Worm (Caenorhabditis elegans): ENCODE measurements around the gene srh-276.

srh-276 gene

DNA sequence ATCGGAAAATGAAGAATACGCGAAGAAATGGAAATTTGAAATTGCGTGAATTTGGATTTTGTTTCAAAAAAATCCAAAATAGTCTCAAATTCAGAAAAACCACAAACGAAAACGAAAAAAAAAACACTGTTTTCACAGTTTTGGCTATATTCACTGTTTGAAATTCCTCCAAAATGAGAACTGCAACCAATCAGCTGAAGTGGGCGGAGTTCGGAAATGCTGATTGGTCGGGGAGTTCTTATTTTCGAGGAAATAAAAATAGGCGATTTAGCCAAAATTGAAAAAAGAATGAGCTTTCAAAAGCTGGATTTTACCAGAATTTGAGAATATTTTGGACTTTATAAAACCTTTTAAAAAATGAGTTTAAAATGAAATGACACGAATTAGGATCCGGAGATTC, 15.7 kb downstream of the srh-276 start, which contains the start of gene glb-14:
glb-14 (minus strand) TSS at position 97 of the 400 bp plus-strand sequence.
- TF ChIP-seq nfya-1 (tag; optimal IDR thresholded peaks at IDR 0.05) (peak; percentile 63), ceh-14 (tag; optimal IDR thresholded peaks at IDR 0.05) (no peak)

DNA sequence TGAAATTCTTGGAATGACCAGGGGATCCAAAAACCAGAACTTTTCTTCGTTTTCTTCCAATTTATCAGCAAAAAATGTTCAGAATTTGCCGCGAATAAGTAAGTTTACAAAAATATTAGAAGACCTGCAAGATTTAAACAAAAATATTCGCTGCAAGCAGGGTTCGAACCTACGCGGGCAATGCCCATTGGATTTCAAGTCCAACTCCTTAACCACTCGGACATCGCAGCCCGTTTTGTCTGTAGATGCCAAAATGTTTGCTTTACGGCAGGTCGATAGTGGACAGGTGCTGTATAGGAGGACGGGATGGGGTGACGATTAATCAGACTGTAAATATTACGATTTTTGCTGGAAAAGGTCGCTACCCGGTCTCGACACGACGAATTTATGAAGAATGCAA, 18.6 kb downstream of the srh-276 start:
- TF ChIP-seq ztf-16 (tag; optimal IDR thresholded peaks at IDR 0.05) (no peak), Y22D7AL.16 (tag; optimal IDR thresholded peaks at IDR 0.05) (no peak), ceh-22 (tag; optimal IDR thresholded peaks at IDR 0.05) (no peak), pha-2 (tag; optimal IDR thresholded peaks at IDR 0.05) (no peak), ttx-3 (tag; optimal IDR thresholded peaks at IDR 0.05) (no peak), F13H6.1 (tag; optimal IDR thresholded peaks at IDR 0.05) (no peak), dmd-4 (tag; optimal IDR thresholded peaks at IDR 0.05; ENCODE audit: borderline replicate concordance) (no peak), elt-4 (tag; optimal IDR thresholded peaks at IDR 0.05) (no peak), elt-2 (tag; optimal IDR thresholded peaks at IDR 0.05) (no peak)

DNA sequence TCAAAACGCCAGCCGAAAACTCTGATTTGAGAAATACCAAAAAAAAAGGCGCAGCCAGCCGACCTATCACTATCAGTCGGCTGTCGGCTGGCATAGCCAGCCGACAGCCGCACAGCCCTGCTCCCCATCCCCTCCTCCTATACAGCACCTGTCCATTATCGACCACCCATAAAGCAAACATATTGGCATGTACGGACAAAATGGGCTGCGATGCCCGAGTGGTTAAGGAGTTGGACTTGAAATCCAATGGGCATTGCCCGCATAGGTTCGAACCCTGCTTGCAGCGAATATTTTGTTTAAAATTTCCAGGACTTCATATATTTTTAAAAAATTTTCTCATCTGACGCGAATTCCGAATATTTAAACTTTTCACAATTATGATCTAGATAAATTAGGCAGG, 21.2 kb downstream of the srh-276 start:
- no peak for TF ChIP-seq fkh-10 (GFP tag; optimal IDR thresholded peaks at IDR 0.05)
- TF ChIP-seq nfya-1 (tag; optimal IDR thresholded peaks at IDR 0.05) = no peak
- TF ChIP-seq pqm-1 (tag; optimal IDR thresholded peaks at IDR 0.05) = no peak
- no peak for TF ChIP-seq zip-5 (tag; optimal IDR thresholded peaks at IDR 0.05)
- no peak for TF ChIP-seq unc-55 (GFP tag; optimal IDR thresholded peaks at IDR 0.05)
- no peak for TF ChIP-seq madf-2 (tag; optimal IDR thresholded peaks at IDR 0.05)
- TF ChIP-seq lin-11 (tag; optimal IDR thresholded peaks at IDR 0.05) = no peak
- TF ChIP-seq lim-6 (tag; optimal IDR thresholded peaks at IDR 0.05) = no peak
- no peak for TF ChIP-seq sdc-2 (tag; optimal IDR thresholded peaks at IDR 0.05)
- TF ChIP-seq sox-4 (tag; optimal IDR thresholded peaks at IDR 0.05) = no peak
- TF ChIP-seq Y22D7AL.16 (tag; optimal IDR thresholded peaks at IDR 0.05) = no peak
- TF ChIP-seq dve-1 (tag; optimal IDR thresholded peaks at IDR 0.05) = no peak
- no peak for TF ChIP-seq pha-2 (tag; optimal IDR thresholded peaks at IDR 0.05)
- TF ChIP-seq ceh-9 (tag; optimal IDR thresholded peaks at IDR 0.05) = no peak
- no peak for TF ChIP-seq sox-2 (GFP tag; IDR thresholded peaks at IDR 0.05)
- TF ChIP-seq fkh-6 (tag; optimal IDR thresholded peaks at IDR 0.05) = no peak
- TF ChIP-seq C38D4.7 (GFP tag; optimal IDR thresholded peaks at IDR 0.05) = no peak
- no peak for TF ChIP-seq elt-4 (tag; optimal IDR thresholded peaks at IDR 0.05)
- no peak for TF ChIP-seq elt-2 (tag; optimal IDR thresholded peaks at IDR 0.05)
- TF ChIP-seq ahr-1 (tag; optimal IDR thresholded peaks at IDR 0.05) = no peak

DNA sequence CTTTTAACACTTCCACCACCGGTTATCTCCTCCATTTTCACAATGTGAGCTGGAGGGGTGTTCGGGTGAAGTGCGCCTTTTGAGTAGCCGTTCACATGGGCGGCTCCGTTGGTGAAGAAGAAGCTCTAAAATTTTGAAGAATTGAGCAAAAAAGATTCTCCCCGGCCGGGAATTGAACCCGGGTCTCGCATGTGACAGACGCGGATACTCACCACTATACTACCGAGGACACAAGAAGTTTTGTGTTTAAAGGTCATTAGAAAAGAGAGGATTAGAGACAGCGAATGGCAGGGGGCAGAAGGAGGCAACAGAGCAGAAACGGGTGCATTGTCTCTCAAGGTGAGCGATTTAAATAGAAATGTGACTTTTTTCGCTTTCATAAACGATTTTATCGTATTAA, 22.5 kb downstream of the srh-276 start:
- peak; percentile 73 for TF ChIP-seq tbx-2 (tag; optimal IDR thresholded peaks at IDR 0.05)
- TF ChIP-seq che-1 (tag; optimal IDR thresholded peaks at IDR 0.05) = peak; percentile 80
- peak; percentile 79 for TF ChIP-seq rnt-1 (tag; optimal IDR thresholded peaks at IDR 0.05)
- TF ChIP-seq pros-1 (tag; optimal IDR thresholded peaks at IDR 0.05) = no peak
- TF ChIP-seq ceh-30 (tag; optimal IDR thresholded peaks at IDR 0.05) = peak; percentile 49
- peak; percentile 75 for TF ChIP-seq pat-9 (tag; optimal IDR thresholded peaks at IDR 0.05)
- TF ChIP-seq hlh-30 (tag; optimal IDR thresholded peaks at IDR 0.05; ENCODE audit: insufficient read depth) = peak; percentile 89
- peak; percentile 43 for TF ChIP-seq unc-42 (tag; optimal IDR thresholded peaks at IDR 0.05)
- TF ChIP-seq ama-1 (optimal IDR thresholded peaks at IDR 0.05) = no peak
- TF ChIP-seq fkh-6 (tag; optimal IDR thresholded peaks at IDR 0.05) = peak; percentile 90
- TF ChIP-seq Y22D7AL.16 (tag; optimal IDR thresholded peaks at IDR 0.05) = peak; percentile 81
- peak; percentile 79 for TF ChIP-seq ztf-16 (tag; optimal IDR thresholded peaks at IDR 0.05)
- peak; percentile 74 for TF ChIP-seq elt-2 (tag; optimal IDR thresholded peaks at IDR 0.05)
- peak; percentile 91 for TF ChIP-seq hlh-6 (tag; optimal IDR thresholded peaks at IDR 0.05)
- peak; percentile 79 for TF ChIP-seq T23F11.4 (GFP tag; optimal IDR thresholded peaks at IDR 0.05)
- TF ChIP-seq npax-4 (tag; optimal IDR thresholded peaks at IDR 0.05) = peak; percentile 68
- peak; percentile 76 for TF ChIP-seq hlh-13 (GFP tag; optimal IDR thresholded peaks at IDR 0.05)
- peak; percentile 67; the same call in 1 of the 2 replicates for TF ChIP-seq sox-2 (GFP tag; IDR thresholded peaks at IDR 0.05)
- TF ChIP-seq fkh-10 (GFP tag; optimal IDR thresholded peaks at IDR 0.05) = peak; percentile 46
- peak; percentile 71 for TF ChIP-seq eyg-1 (tag; optimal IDR thresholded peaks at IDR 0.05)
- TF ChIP-seq lim-6 (tag; optimal IDR thresholded peaks at IDR 0.05) = no peak
- TF ChIP-seq unc-55 (GFP tag; optimal IDR thresholded peaks at IDR 0.05) = no peak
- peak; percentile 75 for TF ChIP-seq sox-4 (tag; optimal IDR thresholded peaks at IDR 0.05)
- TF ChIP-seq ceh-22 (tag; optimal IDR thresholded peaks at IDR 0.05) = no peak
- peak; percentile 73 for TF ChIP-seq nhr-232 (tag; optimal IDR thresholded peaks at IDR 0.05)
- TF ChIP-seq ref-2 (tag; optimal IDR thresholded peaks at IDR 0.05) = peak; percentile 81
- peak; percentile 17 for TF ChIP-seq pag-3 (tag; optimal IDR thresholded peaks at IDR 0.05; ENCODE audit: borderline replicate concordance)
- no peak for TF ChIP-seq pha-4 (tag; optimal IDR thresholded peaks at IDR 0.05)
- TF ChIP-seq ceh-45 (GFP tag; IDR thresholded peaks at IDR 0.05) = peak; percentile 79; the same call in 1 of the 2 replicates
- TF ChIP-seq K02D7.2 (tag; optimal IDR thresholded peaks at IDR 0.05) = peak; percentile 61
- peak; percentile 78 for TF ChIP-seq ceh-6 (GFP tag; optimal IDR thresholded peaks at IDR 0.05)
